Worm (Caenorhabditis elegans): Measurements from ENCODE around the gene ify-1.

The ify-1 gene

DNA sequence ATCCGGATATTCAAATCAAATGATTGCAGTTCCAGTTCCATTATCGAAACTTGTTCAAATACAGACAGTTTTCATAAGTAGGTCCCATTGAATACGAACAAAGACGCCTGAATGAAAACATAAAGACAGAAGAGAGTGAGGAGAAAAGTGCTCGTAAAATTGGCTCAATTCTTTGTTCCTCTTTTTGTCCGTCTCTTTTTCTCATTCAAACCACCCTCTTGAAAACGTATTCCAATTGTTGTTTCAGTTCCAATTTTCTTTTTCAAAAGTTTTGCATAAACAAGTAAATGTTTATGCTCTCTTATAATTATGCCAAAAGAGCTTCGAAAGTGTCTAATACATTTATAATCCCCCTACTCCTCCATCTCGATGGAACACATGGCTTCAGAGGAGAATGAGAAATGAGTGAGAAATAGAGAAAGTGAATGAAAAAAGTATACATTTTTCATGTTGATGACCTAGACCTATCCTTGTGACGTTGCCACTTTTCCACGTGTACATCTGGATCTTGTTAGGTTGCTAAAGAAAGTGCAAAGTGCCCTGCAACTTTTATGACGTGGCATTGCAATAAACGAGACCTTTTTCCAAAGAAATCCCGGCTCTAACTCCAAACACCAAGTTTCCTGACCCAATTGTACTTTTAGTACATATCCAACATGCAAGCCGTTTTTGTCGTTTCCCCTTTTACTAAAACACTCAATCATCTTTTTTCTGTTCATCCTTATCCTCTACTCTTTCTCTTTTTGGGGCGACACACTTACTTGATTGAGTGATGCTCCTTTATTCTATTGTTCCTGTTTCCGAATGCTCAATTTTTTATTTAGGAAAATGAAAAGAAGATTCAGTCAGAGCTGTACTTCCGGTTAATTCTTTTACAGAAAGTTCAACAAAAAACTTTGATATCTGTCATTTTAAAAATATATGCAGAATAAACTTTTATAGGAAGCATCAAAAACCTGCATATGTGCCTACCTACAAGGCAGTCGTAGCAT, 8.5 kb downstream of the ify-1 start (continued):
- TF ChIP-seq tag-97 (GFP tag; IDR thresholded peaks at IDR 0.05) (no peak), zfp-2 (tag; optimal IDR thresholded peaks at IDR 0.05) (no peak), hmg-1.1 (GFP tag; IDR thresholded peaks at IDR 0.05) (no peak), unc-62 (GFP tag; optimal IDR thresholded peaks at IDR 0.05 in 1 of 2) (peak in 1 of 2 experiments; percentile 81), unc-62 (tag; optimal IDR thresholded peaks at IDR 0.05) (no peak), rbr-2 (tag; optimal IDR thresholded peaks at IDR 0.05) (no peak)

DNA sequence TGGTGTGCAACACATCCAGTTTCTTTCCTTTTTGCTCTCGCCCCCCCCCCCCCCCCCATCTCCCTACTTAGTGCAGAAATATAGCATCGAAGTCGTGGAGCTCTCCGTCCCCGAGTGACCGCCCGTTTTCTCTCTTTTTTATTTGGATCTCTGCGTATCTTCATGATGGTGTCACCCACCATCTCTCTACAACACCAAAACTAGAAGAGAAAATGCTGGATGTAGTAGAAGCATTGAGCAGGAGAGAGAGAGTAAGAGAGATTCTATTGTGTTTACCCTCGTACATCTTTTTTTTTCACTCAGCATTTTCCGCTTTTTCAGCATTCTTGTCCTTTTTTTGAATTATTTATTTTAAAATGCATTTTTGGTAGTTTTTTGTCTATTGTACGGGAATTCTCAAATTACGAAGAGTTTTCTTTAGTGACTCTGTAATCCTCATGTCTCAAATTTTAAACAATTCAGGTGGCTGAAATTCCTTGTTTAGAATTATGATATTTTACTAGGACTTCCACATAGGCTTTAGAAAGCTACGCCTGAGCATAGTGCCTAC, 12.5 kb downstream of the ify-1 start:
- TF ChIP-seq lsy-2 (tag; optimal IDR thresholded peaks at IDR 0.05) (peak in 1 of 2 experiments; percentile 38), fkh-10 (GFP tag; optimal IDR thresholded peaks at IDR 0.05) (peak; percentile 9), pqm-1 (tag; optimal IDR thresholded peaks at IDR 0.05) (no peak), unc-62 (GFP tag; optimal IDR thresholded peaks at IDR 0.05 in 1 of 2) (peak in 1 of 2 experiments; percentile 85), unc-62 (tag; optimal IDR thresholded peaks at IDR 0.05) (no peak), cey-2 (tag; optimal IDR thresholded peaks at IDR 0.05; ENCODE audit: borderline replicate concordance, insufficient read depth) (no peak)

DNA sequence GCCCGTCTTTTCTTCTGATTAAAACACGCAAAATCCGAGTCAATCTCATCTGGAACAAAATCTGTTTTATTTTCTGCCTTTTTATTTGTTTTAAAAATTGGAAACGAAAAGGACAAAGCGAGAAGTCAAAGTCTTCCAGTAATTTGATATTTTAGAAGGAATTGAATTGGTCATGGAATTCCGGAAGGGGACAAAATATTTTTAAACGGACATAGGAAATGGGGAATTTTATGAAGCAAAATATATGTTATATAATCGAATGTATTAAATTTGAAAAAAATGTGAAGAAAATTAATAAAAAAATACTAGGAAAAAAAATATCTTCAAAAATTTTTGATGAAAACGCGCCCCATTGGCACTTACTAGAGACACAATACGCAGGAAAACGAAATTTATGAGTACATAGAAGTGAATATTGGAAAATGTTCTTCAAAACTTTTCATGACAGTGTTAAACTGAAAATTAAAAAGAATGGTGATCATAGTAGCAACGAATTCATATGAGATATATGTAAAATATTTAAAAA, 14.3 kb downstream of the ify-1 start, which contains the start of gene F33G12.7:
Gene F33G12.7, minus strand, starts transcription at position 51 of the 526 bp plus-strand sequence.
- TF ChIP-seq F10B5.3 (tag; optimal IDR thresholded peaks at IDR 0.05) (no peak), lin-38 (GFP tag; IDR thresholded peaks at IDR 0.05) (peak; percentile 31; the same call in 1 of the 2 replicates), lsy-2 (tag; optimal IDR thresholded peaks at IDR 0.05) (peak in 1 of 2 experiments; percentile 33)

DNA sequence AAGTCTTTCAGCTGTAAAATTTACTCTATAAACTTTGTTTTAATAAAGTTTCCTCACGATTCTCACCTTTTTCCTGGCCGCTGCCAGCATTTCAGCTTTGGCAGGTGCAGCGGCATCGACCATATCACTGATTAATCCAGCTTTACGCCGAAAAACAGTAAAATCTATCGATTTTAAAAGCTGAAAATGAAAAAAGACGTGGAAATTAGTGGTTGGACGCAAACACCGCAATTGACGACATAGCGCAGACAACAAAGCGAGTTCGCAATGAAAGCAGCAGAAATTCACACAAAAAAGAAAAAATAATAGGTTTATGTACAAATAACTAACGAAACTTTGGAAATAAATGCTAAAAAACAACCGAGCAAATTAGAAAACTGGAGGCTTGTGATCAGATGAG, 15.1 kb downstream of the ify-1 start, which contains the start of gene golg-2:
Gene golg-2, minus strand, starts transcription at position 180 of the 400 bp plus-strand sequence.
- TF ChIP-seq snpc-1.2 (GFP tag; IDR thresholded peaks at IDR 0.05) (0 out of 2 replicates have a peak, but pooled peaks have one; percentile 3), rbr-2 (tag; optimal IDR thresholded peaks at IDR 0.05) (no peak), lsy-2 (tag; optimal IDR thresholded peaks at IDR 0.05) (peak in 1 of 2 experiments; percentile 40), dpl-1 (GFP tag; optimal IDR thresholded peaks at IDR 0.05) (peak; percentile 21), unc-130 (GFP tag; optimal IDR thresholded peaks at IDR 0.05) (no peak), mdt-29 (GFP tag; IDR thresholded peaks at IDR 0.05) (no peak), lin-38 (GFP tag; IDR thresholded peaks at IDR 0.05) (peak; percentile 33)

DNA sequence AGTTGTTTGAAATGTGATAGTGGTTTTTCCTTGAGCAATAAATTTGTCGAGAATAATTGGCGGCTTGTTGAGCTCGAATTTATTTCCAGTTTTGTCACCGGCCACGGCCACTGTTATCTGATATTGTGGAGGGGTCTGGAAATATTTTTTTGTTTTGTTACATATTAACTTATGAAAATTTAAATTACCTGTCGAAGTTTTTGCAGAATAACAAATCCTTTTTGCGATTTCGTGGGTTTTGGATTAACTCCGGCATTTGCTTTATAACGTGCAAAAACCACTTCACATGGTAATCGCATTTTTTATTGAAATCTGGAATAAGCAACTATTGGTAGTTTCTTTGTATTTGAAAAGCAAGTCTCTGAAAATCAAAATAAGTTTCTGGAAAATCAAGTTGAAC, 18.9 kb downstream of the ify-1 start, which contains the start of gene lrr-1:
Gene lrr-1, minus strand, starts transcription at position 312 of the 400 bp plus-strand sequence.
- no peak for TF ChIP-seq dmd-8 (GFP tag; IDR thresholded peaks at IDR 0.05)
- TF ChIP-seq unc-62 (GFP tag; optimal IDR thresholded peaks at IDR 0.05 in 1 of 2), result peak in 1 of 2 experiments; percentile 85
- TF ChIP-seq unc-62 (tag; optimal IDR thresholded peaks at IDR 0.05), result no peak
- TF ChIP-seq mes-2 (tag; optimal IDR thresholded peaks at IDR 0.05; ENCODE audit: poor library complexity, severe bottlenecking), result no peak
- no peak for TF ChIP-seq mdl-1 (tag; optimal IDR thresholded peaks at IDR 0.05)
- TF ChIP-seq fkh-10 (GFP tag; optimal IDR thresholded peaks at IDR 0.05), result no peak
- TF ChIP-seq arid-1 (GFP tag; conservative IDR thresholded peaks at IDR 0.05), result 0 out of 2 replicates have a peak, but pooled peaks have one; percentile 29
- no peak for TF ChIP-seq F37D6.2 (tag; optimal IDR thresholded peaks at IDR 0.05)
- TF ChIP-seq nhr-41 (GFP tag; IDR thresholded peaks at IDR 0.05), result no peak

DNA sequence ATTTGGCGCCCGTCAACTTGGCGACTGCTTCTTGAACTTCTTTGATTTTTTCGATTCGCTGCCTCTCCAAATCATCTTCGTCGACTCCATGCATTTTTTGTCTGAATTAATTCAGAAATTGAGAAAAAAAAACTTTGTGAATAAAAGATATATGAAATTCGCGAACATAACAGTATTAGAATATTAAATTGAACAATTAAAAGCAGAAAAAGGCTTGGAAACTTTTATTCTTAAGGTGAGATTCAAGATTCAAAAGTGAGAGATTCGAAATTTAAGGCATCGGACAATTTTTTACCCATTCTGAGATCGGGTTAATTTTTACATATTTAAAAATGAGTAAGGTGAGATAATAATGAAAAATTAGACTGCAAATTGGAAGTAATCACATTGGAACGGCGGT, 21.0 kb downstream of the ify-1 start, which contains the start of gene F33G12.3:
Gene F33G12.3, minus strand, starts transcription at position 101 of the 400 bp plus-strand sequence.
- TF ChIP-seq aly-2 (tag; optimal IDR thresholded peaks at IDR 0.05) (no peak), ZK337.2 (GFP tag; IDR thresholded peaks at IDR 0.05) (no peak), nhr-77 (tag; optimal IDR thresholded peaks at IDR 0.05) (no peak), nhr-41 (GFP tag; IDR thresholded peaks at IDR 0.05) (no peak), attf-4 (tag; optimal IDR thresholded peaks at IDR 0.05) (no peak), set-16 (GFP tag; IDR thresholded peaks at IDR 0.05) (no peak), Y48G9A.11 (GFP tag; IDR thresholded peaks at IDR 0.05) (no peak), hmg-1.1 (GFP tag; IDR thresholded peaks at IDR 0.05) (no peak), spr-1 (tag; optimal IDR thresholded peaks at IDR 0.05) (no peak), ceh-62 (tag; optimal IDR thresholded peaks at IDR 0.05) (no peak), nhr-102 (tag; optimal IDR thresholded peaks at IDR 0.05) (no peak), zag-1 (tag; optimal IDR thresholded peaks at IDR 0.05) (no peak), ces-1 (GFP tag; optimal IDR thresholded peaks at IDR 0.05) (no peak)
